Fruit fly (Drosophila melanogaster): ENCODE data around the gene cad.

dm6 chr2L:20788050-20788449 is 17.5 kb downstream of the cad start:
- no peak for TF ChIP-seq insv (optimal IDR thresholded peaks at IDR 0.05)
- no peak for TF ChIP-seq h (optimal IDR thresholded peaks at IDR 0.05)
- no peak for TF ChIP-seq Sin3A (optimal IDR thresholded peaks at IDR 0.05)
- TF ChIP-seq psq (optimal IDR thresholded peaks at IDR 0.05), result no peak
- no peak for TF ChIP-seq Myc (optimal IDR thresholded peaks at IDR 0.05)

Measured in Kc167 (cell line).